Worm (Caenorhabditis elegans) whole organism, young adult: Measurements from ENCODE around the gene F26A10.2.

Experiments
- B0261.1 ChIP-seq: sonication (generic microtip); optimal IDR thresholded peaks from 2 replicates; lab custom pipeline; 2016; ENCODE audit warnings: mild to moderate bottlenecking, missing genetic modification characterization, moderate library complexity, missing compliant biosample characterization
- C06A6.2 ChIP-seq: fragments of 200-800 bp; sonication (Bioruptor generic); conservative IDR thresholded peaks from 2 replicates; pipeline ENCODE4 v1.3.6; 2022; ENCODE audit warnings: missing genetic modification characterization, missing compliant biosample characterization
- F22D6.2 ChIP-seq: sonication (generic microtip); optimal IDR thresholded peaks from 2 replicates; lab custom pipeline; 2016; ENCODE audit warnings: mild to moderate bottlenecking, missing genetic modification characterization, missing compliant biosample characterization
- F37B4.10 ChIP-seq: fragments of 200-800 bp; sonication (Bioruptor generic); IDR thresholded peaks from 2 replicates; pipeline ENCODE4 v1.3.6; 2022; ENCODE audit warnings: missing genetic modification characterization, missing compliant biosample characterization
- F52B5.7 ChIP-seq: sonication (generic microtip); optimal IDR thresholded peaks from 2 replicates; lab custom pipeline; 2016; ENCODE audit warnings: mild to moderate bottlenecking, missing genetic modification characterization, missing compliant biosample characterization
- K11D2.4 ChIP-seq: fragments of 200-800 bp; sonication (Bioruptor generic); IDR thresholded peaks from 2 replicates; pipeline ENCODE4 v1.3.6; 2022; ENCODE audit warnings: missing genetic modification reagents, missing genetic modification characterization, missing compliant biosample characterization
- K12H6.12 ChIP-seq: fragments of 200-800 bp; sonication (Bioruptor generic); optimal IDR thresholded peaks from 2 replicates; lab custom pipeline; 2018; ENCODE audit warnings: mild to moderate bottlenecking, missing genetic modification characterization, missing compliant biosample characterization
- T26A5.8 ChIP-seq: sonication (generic microtip); optimal IDR thresholded peaks from 2 replicates; lab custom pipeline; 2016; ENCODE audit warnings: missing genetic modification characterization, missing compliant biosample characterization
- Y67H2A.10 ChIP-seq: fragments of 200-800 bp; sonication (Bioruptor generic); conservative IDR thresholded peaks from 2 replicates; pipeline ENCODE4 v1.3.6; 2022; ENCODE audit warnings: missing genetic modification reagents, missing genetic modification characterization, missing compliant biosample characterization
- akir-1 ChIP-seq: fragments of 200-800 bp; sonication (Bioruptor generic); optimal IDR thresholded peaks from 2 replicates; lab custom pipeline; 2018; ENCODE audit warnings: mild to moderate bottlenecking, missing genetic modification characterization, moderate library complexity, missing compliant biosample characterization
- ama-1 ChIP-seq, 3 experiments: fragments of 150-350 bp in 1 of 3; sonication (generic microtip) in 2 of 3; optimal IDR thresholded peaks; 2 replicates each; lab custom pipeline; 2014 to 2018; ENCODE audit warnings: missing biosample characterization in 2 of 3, missing genetic modification characterization in 2 of 3, missing genetic modification reagents in 2 of 3
- atf-7 ChIP-seq: sonication (generic microtip); optimal IDR thresholded peaks from 2 replicates; lab custom pipeline; 2017; ENCODE audit warnings: mild to moderate bottlenecking, missing genetic modification characterization, missing compliant biosample characterization
- athp-1 ChIP-seq: sonication (generic microtip); optimal IDR thresholded peaks from 2 replicates; lab custom pipeline; 2017; ENCODE audit warnings: mild to moderate bottlenecking, missing genetic modification characterization, missing compliant biosample characterization
- attf-6 ChIP-seq: fragments of 200-800 bp; sonication (Bioruptor generic); IDR thresholded peaks from 2 replicates; pipeline ENCODE4 v1.3.6; 2022; ENCODE audit warnings: missing genetic modification reagents, missing genetic modification characterization, missing compliant biosample characterization
- bed-1 ChIP-seq: fragments of 200-800 bp; sonication (Bioruptor generic); IDR thresholded peaks from 2 replicates; pipeline ENCODE4 v1.3.6; 2022; ENCODE audit warnings: missing genetic modification reagents, missing genetic modification characterization, missing compliant biosample characterization
- ceh-58 ChIP-seq: fragments of 200-800 bp; sonication (Bioruptor generic); IDR thresholded peaks from 2 replicates; pipeline ENCODE4 v1.3.6; 2022; ENCODE audit warnings: missing genetic modification characterization, missing compliant biosample characterization
- ceh-91 ChIP-seq: fragments of 200-800 bp; sonication (Bioruptor generic); IDR thresholded peaks from 2 replicates; pipeline ENCODE4 v1.3.6; 2022; ENCODE audit warnings: missing genetic modification reagents, missing genetic modification characterization, missing compliant biosample characterization
- die-1 ChIP-seq: sonication (generic microtip); optimal IDR thresholded peaks from 2 replicates; lab custom pipeline; 2016; ENCODE audit warnings: missing genotype, mild to moderate bottlenecking, missing genetic modification characterization, missing compliant biosample characterization
- dpl-1 ChIP-seq: fragments of 150-350 bp; optimal IDR thresholded peaks from 2 replicates; lab custom pipeline; 2014; ENCODE audit warnings: missing biosample characterization, missing genetic modification reagents, missing genetic modification characterization
- egl-44 ChIP-seq: fragments of 200-800 bp; sonication (Bioruptor generic); IDR thresholded peaks from 2 replicates; pipeline ENCODE4 v1.3.6; 2022; ENCODE audit warnings: missing genetic modification reagents, missing genetic modification characterization, missing compliant biosample characterization
- gei-17 ChIP-seq: fragments of 200-800 bp; sonication (Bioruptor generic); optimal IDR thresholded peaks from 2 replicates; lab custom pipeline; 2018; ENCODE audit warnings: mild to moderate bottlenecking, missing genetic modification characterization, missing compliant biosample characterization
- hlh-12 ChIP-seq: sonication (generic microtip); optimal IDR thresholded peaks from 2 replicates; lab custom pipeline; 2016; ENCODE audit warnings: missing genetic modification characterization, missing compliant biosample characterization
- let-607 ChIP-seq, 2 experiments: fragments of 200-800 bp in 1 of 2; sonication (Bioruptor generic) in 1 of 2; sonication (generic microtip) in 1 of 2; optimal IDR thresholded peaks; 2 replicates each; lab custom pipeline; 2016 to 2018; ENCODE audit warnings: mild to moderate bottlenecking in 2 of 2, missing compliant biosample characterization in 2 of 2, missing genetic modification characterization in 2 of 2, moderate library complexity in 2 of 2, missing genotype in 1 of 2
- lin-35 ChIP-seq, 3 experiments: fragments of 150-350 bp in 2 of 3; sonication (generic microtip) in 1 of 3; optimal IDR thresholded peaks; 2 replicates each; lab custom pipeline; 2014 to 2018; ENCODE audit warnings: missing biosample characterization in 3 of 3, missing genetic modification characterization in 3 of 3, missing genetic modification reagents in 3 of 3
- madf-10 ChIP-seq: sonication (generic microtip); optimal IDR thresholded peaks from 2 replicates; lab custom pipeline; 2016; ENCODE audit warnings: mild to moderate bottlenecking, missing genetic modification characterization, missing compliant biosample characterization
- madf-3 ChIP-seq: fragments of 200-800 bp; sonication (Bioruptor generic); IDR thresholded peaks from 2 replicates; pipeline ENCODE4 v1.3.6; 2022; ENCODE audit warnings: missing genetic modification reagents, missing genetic modification characterization, missing compliant biosample characterization
- madf-8 ChIP-seq: fragments of 200-800 bp; sonication (Bioruptor generic); conservative IDR thresholded peaks from 2 replicates; pipeline ENCODE4 v1.3.6; 2022; ENCODE audit warnings: missing genetic modification reagents, missing genetic modification characterization, missing compliant biosample characterization
- mcd-1 ChIP-seq: fragments of 200-800 bp; sonication (Bioruptor generic); IDR thresholded peaks from 2 replicates; pipeline ENCODE4 v1.3.6; 2022; ENCODE audit warnings: missing genetic modification reagents, missing genetic modification characterization, missing compliant biosample characterization
- nhr-179 ChIP-seq: sonication (generic microtip); optimal IDR thresholded peaks from 2 replicates; lab custom pipeline; 2016; ENCODE audit warnings: mild to moderate bottlenecking, missing genetic modification characterization, missing compliant biosample characterization
- nhr-80 ChIP-seq: sonication (generic microtip); optimal IDR thresholded peaks from 2 replicates; lab custom pipeline; 2016; ENCODE audit warnings: missing genetic modification characterization, missing compliant biosample characterization
- repo-1 ChIP-seq: sonication (generic microtip); optimal IDR thresholded peaks from 2 replicates; lab custom pipeline; 2017; ENCODE audit warnings: mild to moderate bottlenecking, missing genetic modification characterization, missing compliant biosample characterization
- snpc-3.4 ChIP-seq: sonication (generic microtip); optimal IDR thresholded peaks from 2 replicates; lab custom pipeline; 2017; ENCODE audit warnings: missing genetic modification characterization, mild to moderate bottlenecking, missing compliant biosample characterization, antibody characterized with exemption, moderate library complexity, missing genotype, missing genetic modification reagents
- tbp1 ChIP-seq: fragments of 200-800 bp; sonication (Bioruptor generic); optimal IDR thresholded peaks from 2 replicates; lab custom pipeline; 2018; ENCODE audit warnings: mild to moderate bottlenecking, missing genetic modification characterization, missing compliant biosample characterization
- tbx-9 ChIP-seq: sonication (generic microtip); optimal IDR thresholded peaks from 2 replicates; lab custom pipeline; 2016; ENCODE audit warnings: borderline replicate concordance, missing genetic modification characterization, inconsistent platforms, missing compliant biosample characterization
- tlf-1 ChIP-seq: fragments of 200-800 bp; sonication (Bioruptor generic); optimal IDR thresholded peaks from 2 replicates; lab custom pipeline; 2018; ENCODE audit warnings: mild to moderate bottlenecking, missing genetic modification characterization, missing compliant biosample characterization
- zfh-2 ChIP-seq: fragments of 200-800 bp; sonication (Bioruptor generic); conservative IDR thresholded peaks from 2 replicates; pipeline ENCODE4 v1.3.6; 2022; ENCODE audit warnings: missing genetic modification reagents, missing genetic modification characterization, missing compliant biosample characterization
- zim-3 ChIP-seq: sonication (generic microtip); optimal IDR thresholded peaks from 2 replicates; lab custom pipeline; 2017; ENCODE audit warnings: mild to moderate bottlenecking, missing genetic modification characterization, moderate library complexity, missing compliant biosample characterization
- ztf-18 ChIP-seq: sonication (generic microtip); optimal IDR thresholded peaks from 2 replicates; lab custom pipeline; 2016; ENCODE audit warnings: missing genotype, mild to moderate bottlenecking, missing genetic modification characterization, missing compliant biosample characterization
- ztf-26 ChIP-seq: sonication (generic microtip); optimal IDR thresholded peaks from 2 replicates; lab custom pipeline; 2017; ENCODE audit warnings: missing genetic modification characterization, missing compliant biosample characterization

F26A10.2 gene

ce11 chrX:7645313-7645712, at the start of gene F26A10.2:
Gene F26A10.2 (minus strand): TSS chrX:7645413.
- no peak for TF ChIP-seq K11D2.4 (GFP tag; lab: Robert Waterston, UW)
- TF ChIP-seq K12H6.12 (tag; lab: Kevin White, UChicago), result no peak
- TF ChIP-seq egl-44 (GFP tag; lab: Robert Waterston, UW), result no peak

- TF ChIP-seq ama-1 (optimal IDR thresholded peaks at IDR 0.05; lab: Kevin White, UChicago) (no peak), ama-1 (GFP tag; optimal IDR thresholded peaks at IDR 0.05; lab: Kevin White, UChicago) (no peak), die-1 (no peak), mcd-1 (GFP tag; lab: Robert Waterston, UW) (no peak), snpc-3.4 (no peak), attf-6 (GFP tag; lab: Robert Waterston, UW) (no peak), tbx-9 (tag; lab: Kevin White, UChicago) (no peak), athp-1 (no peak), bed-1 (GFP tag; lab: Robert Waterston, UW) (no peak), C06A6.2 (GFP tag; lab: Robert Waterston, UW) (no peak), ztf-18 (tag; lab: Kevin White, UChicago) (no peak), madf-8 (GFP tag; lab: Robert Waterston, UW) (no peak), dpl-1 (GFP tag; lab: Kevin White, UChicago) (no peak), nhr-179 (no peak), let-607 (tag; optimal IDR thresholded peaks at IDR 0.05; lab: Kevin White, UChicago) (no peak), tlf-1 (GFP tag; lab: Kevin White, UChicago) (no peak), F52B5.7 (tag; lab: Kevin White, UChicago) (no peak), gei-17 (GFP tag; lab: Kevin White, UChicago) (no peak), zfh-2 (no peak), Y67H2A.10 (no peak), F22D6.2 (tag; lab: Kevin White, UChicago) (no peak)
These were observed 44.4 kb upstream of the F26A10.2 start for ce11 chrX:7689570-7689969.

ce11 chrX:7689119-7689518, 43.9 kb upstream of the F26A10.2 start, which contains the start of gene clik-2:
Gene clik-2 (minus strand): TSS chrX:7689219.
- TF ChIP-seq ceh-91, result no peak
- TF ChIP-seq let-607 (tag; optimal IDR thresholded peaks at IDR 0.05; lab: Kevin White, UChicago), result no peak

- peak in 1 of 3 experiments; percentile 25 for TF ChIP-seq lin-35 (GFP tag; optimal IDR thresholded peaks at IDR 0.05; lab: Kevin White, UChicago)
- TF ChIP-seq repo-1, result no peak
These were observed 37.0 kb upstream of the F26A10.2 start, which contains the start of gene unc-18 for ce11 chrX:7681965-7682946. Gene unc-18 (plus strand): TSS chrX:7682896.

ce11 chrX:7680545-7681330, 35.5 kb upstream of the F26A10.2 start, which contains the start of gene stn-2:
Gene stn-2 (minus strand): TSS chrX:7680619.
- no peak for TF ChIP-seq nhr-80 (tag; lab: Kevin White, UChicago)
- peak; percentile 65 for TF ChIP-seq hlh-12 (tag; lab: Kevin White, UChicago)
- peak; percentile 3 for TF ChIP-seq dpl-1 (GFP tag; lab: Kevin White, UChicago)
- TF ChIP-seq akir-1 (GFP tag; lab: Kevin White, UChicago), result no peak
- TF ChIP-seq F37B4.10, result no peak
- peak; percentile 65 for TF ChIP-seq madf-10 (tag; lab: Kevin White, UChicago)
- no peak for TF ChIP-seq T26A5.8 (tag; lab: Kevin White, UChicago)
- no peak for TF ChIP-seq atf-7 (tag; lab: Kevin White, UChicago)
- TF ChIP-seq ztf-26 (tag; lab: Kevin White, UChicago), result peak; percentile 8
- peak; percentile 73 for TF ChIP-seq B0261.1 (tag; lab: Kevin White, UChicago)
- no peak for TF ChIP-seq ceh-58
- 0 out of 2 replicates have a peak, but pooled peaks have one; percentile 42 for TF ChIP-seq madf-3 (GFP tag; lab: Robert Waterston, UW)
- no peak for TF ChIP-seq zim-3 (tag; lab: Kevin White, UChicago)
- TF ChIP-seq tbp1, result peak; percentile 87
- peak; percentile 80 for TF ChIP-seq die-1
